Worm (Caenorhabditis elegans) whole organism, young adult: ENCODE measurements around the gene C52E2.4.
A peak's percentile ranks its signal among the peaks of the same experiment; 100 is the strongest.

Experiments
- B0261.1 ChIP-seq: sonication (generic microtip); optimal IDR thresholded peaks from 2 replicates; lab custom pipeline; 2016; ENCODE audit warnings: mild to moderate bottlenecking, missing genetic modification characterization, moderate library complexity, missing compliant biosample characterization
- F22D6.2 ChIP-seq: sonication (generic microtip); optimal IDR thresholded peaks from 2 replicates; lab custom pipeline; 2016; ENCODE audit warnings: mild to moderate bottlenecking, missing genetic modification characterization, missing compliant biosample characterization
- Y53F4B.3 ChIP-seq: fragments of 200-800 bp; sonication (Bioruptor generic); IDR thresholded peaks from 2 replicates; pipeline ENCODE4 v1.3.6; 2022; ENCODE audit warnings: missing genetic modification reagents, missing genetic modification characterization, missing compliant biosample characterization
- attf-6 ChIP-seq: fragments of 200-800 bp; sonication (Bioruptor generic); IDR thresholded peaks from 2 replicates; pipeline ENCODE4 v1.3.6; 2022; ENCODE audit warnings: missing genetic modification reagents, missing genetic modification characterization, missing compliant biosample characterization
- bed-1 ChIP-seq: fragments of 200-800 bp; sonication (Bioruptor generic); IDR thresholded peaks from 2 replicates; pipeline ENCODE4 v1.3.6; 2022; ENCODE audit warnings: missing genetic modification reagents, missing genetic modification characterization, missing compliant biosample characterization
- cebp-1 ChIP-seq, 2 experiments: fragments of 200-800 bp in 1 of 2; sonication (Bioruptor generic) in 1 of 2; sonication (generic microtip) in 1 of 2; IDR thresholded peaks in 1 of 2; optimal IDR thresholded peaks in 1 of 2; 2 replicates each; pipeline versions ENCODE4 v1.3.6 to Lab custom; 2017 to 2022; ENCODE audit warnings: missing compliant biosample characterization in 2 of 2, missing genetic modification characterization in 2 of 2, mild to moderate bottlenecking in 1 of 2, missing genetic modification reagents in 1 of 2, moderate library complexity in 1 of 2
- ceh-100 ChIP-seq: fragments of 200-800 bp; sonication (Bioruptor generic); IDR thresholded peaks from 2 replicates; pipeline ENCODE4 v1.3.6; 2022; ENCODE audit warnings: missing genetic modification reagents, missing genetic modification characterization, missing compliant biosample characterization
- ceh-40 ChIP-seq: fragments of 200-800 bp; sonication (Bioruptor generic); IDR thresholded peaks from 2 replicates; pipeline ENCODE4 v1.3.6; 2022; ENCODE audit warnings: missing genetic modification characterization, missing compliant biosample characterization
- ceh-91 ChIP-seq: fragments of 200-800 bp; sonication (Bioruptor generic); IDR thresholded peaks from 2 replicates; pipeline ENCODE4 v1.3.6; 2022; ENCODE audit warnings: missing genetic modification reagents, missing genetic modification characterization, missing compliant biosample characterization
- dpl-1 ChIP-seq: fragments of 150-350 bp; optimal IDR thresholded peaks from 2 replicates; lab custom pipeline; 2014; ENCODE audit warnings: missing biosample characterization, missing genetic modification reagents, missing genetic modification characterization
- efl-1 ChIP-seq: fragments of 150-350 bp; optimal IDR thresholded peaks from 2 replicates; lab custom pipeline; 2014; ENCODE audit warnings: missing biosample characterization, missing genetic modification reagents, missing genetic modification characterization
- hrde-1 ChIP-seq: sonication (generic microtip); optimal IDR thresholded peaks from 2 replicates; lab custom pipeline; 2016; ENCODE audit warnings: missing genetic modification characterization, mild to moderate bottlenecking, missing compliant biosample characterization, moderate library complexity, missing genotype, missing genetic modification reagents, borderline replicate concordance
- lag-1 ChIP-seq: fragments of 200-800 bp; sonication (Bioruptor generic); IDR thresholded peaks from 2 replicates; pipeline ENCODE4 v1.3.6; 2022; ENCODE audit warnings: missing genetic modification reagents, missing genetic modification characterization, missing compliant biosample characterization
- madf-3 ChIP-seq: fragments of 200-800 bp; sonication (Bioruptor generic); IDR thresholded peaks from 2 replicates; pipeline ENCODE4 v1.3.6; 2022; ENCODE audit warnings: missing genetic modification reagents, missing genetic modification characterization, missing compliant biosample characterization
- madf-8 ChIP-seq: fragments of 200-800 bp; sonication (Bioruptor generic); conservative IDR thresholded peaks from 2 replicates; pipeline ENCODE4 v1.3.6; 2022; ENCODE audit warnings: missing genetic modification reagents, missing genetic modification characterization, missing compliant biosample characterization
- mcd-1 ChIP-seq: fragments of 200-800 bp; sonication (Bioruptor generic); IDR thresholded peaks from 2 replicates; pipeline ENCODE4 v1.3.6; 2022; ENCODE audit warnings: missing genetic modification reagents, missing genetic modification characterization, missing compliant biosample characterization
- mel-28 ChIP-seq: sonication (generic microtip); optimal IDR thresholded peaks from 2 replicates; lab custom pipeline; 2016; ENCODE audit warnings: borderline replicate concordance, mild to moderate bottlenecking, missing genetic modification characterization, missing compliant biosample characterization
- mxl-1 ChIP-seq: sonication (generic microtip); optimal IDR thresholded peaks from 2 replicates; lab custom pipeline; 2016; ENCODE audit warnings: missing genetic modification characterization, missing compliant biosample characterization
- nfya-1 ChIP-seq: sonication (generic microtip); optimal IDR thresholded peaks from 2 replicates; lab custom pipeline; 2017; ENCODE audit warnings: antibody characterized with exemption, missing compliant biosample characterization, missing genetic modification characterization, borderline replicate concordance; ENCODE audit not compliant: insufficient read depth
- nhr-120 ChIP-seq: fragments of 200-800 bp; sonication (Bioruptor generic); IDR thresholded peaks from 2 replicates; pipeline ENCODE4 v1.3.6; 2022; ENCODE audit warnings: missing genetic modification characterization, missing compliant biosample characterization
- nhr-80 ChIP-seq: sonication (generic microtip); optimal IDR thresholded peaks from 2 replicates; lab custom pipeline; 2016; ENCODE audit warnings: missing genetic modification characterization, missing compliant biosample characterization
- snpc-3.4 ChIP-seq: sonication (generic microtip); optimal IDR thresholded peaks from 2 replicates; lab custom pipeline; 2017; ENCODE audit warnings: missing genetic modification characterization, mild to moderate bottlenecking, missing compliant biosample characterization, antibody characterized with exemption, moderate library complexity, missing genotype, missing genetic modification reagents
- snpc-4 ChIP-seq, 5 experiments: fragments of 150-350 bp in 1 of 5; sonication (generic microtip) in 4 of 5; optimal IDR thresholded peaks; 2 replicates each; lab custom pipeline; 2014 to 2018; ENCODE audit warnings: missing genetic modification characterization in 5 of 5, missing biosample characterization in 3 of 5, antibody characterized with exemption in 2 of 5, mild to moderate bottlenecking in 2 of 5, missing compliant biosample characterization in 2 of 5, missing genotype in 2 of 5, moderate library complexity in 2 of 5, missing genetic modification reagents in 1 of 5
- somi-1 ChIP-seq: fragments of 200-800 bp; sonication (Bioruptor generic); optimal IDR thresholded peaks from 2 replicates; lab custom pipeline; 2018; ENCODE audit warnings: mild to moderate bottlenecking, missing genetic modification characterization, missing compliant biosample characterization
- sptf-2 ChIP-seq: fragments of 200-800 bp; sonication (Bioruptor generic); optimal IDR thresholded peaks from 2 replicates; lab custom pipeline; 2018; ENCODE audit warnings: mild to moderate bottlenecking, missing genetic modification characterization, missing compliant biosample characterization
- unc-130 ChIP-seq: sonication (generic microtip); optimal IDR thresholded peaks from 2 replicates; lab custom pipeline; 2016; ENCODE audit warnings: missing genetic modification reagents, missing genetic modification characterization, missing compliant biosample characterization
- ztf-18 ChIP-seq: sonication (generic microtip); optimal IDR thresholded peaks from 2 replicates; lab custom pipeline; 2016; ENCODE audit warnings: missing genotype, mild to moderate bottlenecking, missing genetic modification characterization, missing compliant biosample characterization

Gene C52E2.4

DNA sequence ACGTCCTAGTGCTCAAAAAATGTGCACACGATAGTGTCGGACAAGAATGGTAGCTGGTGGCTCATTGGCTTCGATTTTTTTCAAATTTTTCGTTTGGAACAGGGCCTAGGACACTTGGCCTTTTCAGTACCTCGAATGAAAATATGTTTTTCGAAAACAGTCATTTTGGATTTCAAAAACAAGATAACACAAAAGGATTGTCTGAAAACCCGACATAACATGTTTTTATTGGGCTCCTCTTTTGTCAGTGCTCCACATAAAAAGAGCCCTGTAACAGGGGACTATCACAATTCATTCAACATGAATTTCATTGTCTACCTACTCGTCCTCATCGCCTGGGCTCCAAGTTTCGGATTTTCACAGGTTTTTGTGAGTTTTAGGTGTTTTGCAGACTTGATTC is 21.3 kb downstream of the C52E2.4 start, which contains the start of gene C16C4.17:
Gene C16C4.17, plus strand, starts transcription at position 301 of the 400 bp plus-strand sequence.
- TF ChIP-seq unc-130 (GFP tag; lab: Kevin White, UChicago) (no peak), cebp-1 (GFP tag; IDR thresholded peaks at IDR 0.05; lab: Robert Waterston, UW) (no peak), cebp-1 (tag; optimal IDR thresholded peaks at IDR 0.05; lab: Kevin White, UChicago) (no peak), sptf-2 (GFP tag; lab: Kevin White, UChicago) (no peak), mel-28 (tag; lab: Kevin White, UChicago) (no peak), bed-1 (GFP tag; lab: Robert Waterston, UW) (no peak), snpc-4 (GFP tag; optimal IDR thresholded peaks at IDR 0.05; lab: Kevin White, UChicago) (no peak), snpc-4 (tag; optimal IDR thresholded peaks at IDR 0.05; lab: Kevin White, UChicago) (no peak), ceh-91 (no peak), mxl-1 (tag; lab: Kevin White, UChicago) (no peak), somi-1 (no peak), ceh-40 (GFP tag; lab: Robert Waterston, UW) (no peak), snpc-3.4 (no peak), hrde-1 (no peak), ztf-18 (tag; lab: Kevin White, UChicago) (no peak), B0261.1 (no peak), Y53F4B.3 (GFP tag; lab: Robert Waterston, UW) (no peak), madf-8 (GFP tag; lab: Robert Waterston, UW) (no peak)
- TF ChIP-seq, all 124 proteins: peak for 0

DNA sequence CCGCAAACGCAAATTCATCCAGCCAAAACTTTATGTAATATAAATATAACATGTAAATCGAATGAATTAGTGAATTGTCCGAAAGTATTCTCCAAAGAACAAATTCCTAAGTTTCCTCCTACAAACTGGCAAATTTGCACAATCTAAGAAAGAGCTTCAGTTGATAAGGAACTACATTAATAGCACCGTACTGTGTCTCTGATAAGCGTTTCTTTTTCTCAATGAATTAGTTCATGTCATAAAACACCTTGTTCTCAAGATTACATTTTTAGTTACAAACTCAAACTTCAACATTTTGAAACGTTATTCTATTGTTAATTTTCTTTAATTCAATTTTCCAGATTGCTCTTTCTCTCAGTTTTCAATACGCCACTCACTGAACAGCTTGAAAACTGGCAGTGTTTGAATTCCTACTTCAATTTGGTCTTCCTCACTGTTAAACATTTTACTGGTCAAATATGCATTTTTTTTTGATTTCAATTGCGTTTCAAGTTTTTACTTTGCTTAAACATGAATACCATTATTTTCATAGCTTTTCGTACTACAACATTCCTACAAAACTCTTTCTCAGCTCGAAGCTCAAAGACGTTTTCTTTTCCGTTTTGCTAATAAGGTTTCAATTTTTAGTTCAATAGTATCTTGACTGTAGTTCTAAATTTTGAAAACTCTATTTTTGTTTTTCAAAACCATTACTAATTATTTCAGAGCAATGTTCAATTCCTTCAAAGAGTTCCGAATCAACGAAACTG is 22.9 kb downstream of the C52E2.4 start, which contains the start of gene math-15:
Gene math-15, plus strand, starts transcription at position 699 of the 749 bp plus-strand sequence.
- no peak for TF ChIP-seq mcd-1 (GFP tag; lab: Robert Waterston, UW)
- TF ChIP-seq nhr-80 (tag; lab: Kevin White, UChicago) = peak; percentile 26

DNA sequence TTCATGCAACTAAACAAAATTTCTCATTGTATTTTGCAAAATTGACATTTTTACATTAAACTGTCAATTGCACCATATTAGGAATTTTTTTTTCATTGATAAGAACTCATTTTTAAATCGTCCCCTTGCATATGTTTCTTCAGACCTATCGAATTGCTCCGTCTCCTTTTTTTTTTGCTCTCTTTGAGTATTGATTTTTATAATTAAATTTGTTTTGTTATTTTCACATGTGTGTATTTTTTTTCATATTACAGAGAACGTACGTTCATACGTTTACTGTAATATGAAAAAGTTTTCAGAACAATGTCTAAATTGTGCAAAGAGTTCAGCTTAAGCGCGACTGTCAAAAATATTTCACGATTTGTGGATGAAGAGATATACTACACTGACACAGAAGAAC is 26.2 kb downstream of the C52E2.4 start, which contains the start of gene math-14:
Gene math-14, plus strand, starts transcription at position 301 of the 400 bp plus-strand sequence.
- TF ChIP-seq nhr-80 (tag; lab: Kevin White, UChicago) (peak; percentile 49), ceh-100 (no peak)

DNA sequence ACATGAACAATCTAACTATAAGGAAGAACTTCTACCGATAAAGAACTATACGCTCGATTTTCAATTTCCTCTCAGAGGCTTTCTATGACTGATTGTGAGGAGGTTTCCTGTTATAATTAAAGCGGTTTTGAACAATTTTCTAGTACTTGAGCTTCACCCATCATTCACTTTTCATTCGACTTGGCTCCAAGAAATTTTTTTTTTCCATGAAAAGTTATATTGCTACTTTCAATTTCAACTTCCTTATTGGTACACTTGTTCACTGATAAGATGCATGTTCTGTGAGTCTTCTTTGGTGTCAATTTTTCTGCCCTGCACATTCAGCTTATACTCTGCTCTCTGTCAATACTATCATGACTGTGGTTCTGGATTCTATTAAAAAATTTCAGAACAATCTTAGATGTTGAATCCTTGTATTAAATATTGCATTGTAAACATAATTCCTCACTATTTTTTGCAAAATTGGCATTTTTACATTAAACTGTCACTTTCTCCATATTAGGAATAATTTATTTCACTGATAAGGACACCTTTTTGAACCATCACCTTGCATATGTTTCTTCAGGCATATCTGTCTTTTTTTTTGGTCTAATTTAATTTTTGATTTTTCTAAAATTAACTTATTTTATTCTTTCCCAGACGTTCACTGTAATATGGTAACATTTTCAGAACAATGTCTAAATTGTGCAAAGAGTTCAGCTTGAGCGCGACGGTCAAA is 28.1 kb downstream of the C52E2.4 start, which contains the start of gene math-10:
Gene math-10, plus strand, starts transcription at position 668 of the 718 bp plus-strand sequence.
- no peak for TF ChIP-seq madf-3 (GFP tag; lab: Robert Waterston, UW)
- no peak for TF ChIP-seq dpl-1 (GFP tag; lab: Kevin White, UChicago)
- TF ChIP-seq nhr-80 (tag; lab: Kevin White, UChicago) = peak; percentile 72

DNA sequence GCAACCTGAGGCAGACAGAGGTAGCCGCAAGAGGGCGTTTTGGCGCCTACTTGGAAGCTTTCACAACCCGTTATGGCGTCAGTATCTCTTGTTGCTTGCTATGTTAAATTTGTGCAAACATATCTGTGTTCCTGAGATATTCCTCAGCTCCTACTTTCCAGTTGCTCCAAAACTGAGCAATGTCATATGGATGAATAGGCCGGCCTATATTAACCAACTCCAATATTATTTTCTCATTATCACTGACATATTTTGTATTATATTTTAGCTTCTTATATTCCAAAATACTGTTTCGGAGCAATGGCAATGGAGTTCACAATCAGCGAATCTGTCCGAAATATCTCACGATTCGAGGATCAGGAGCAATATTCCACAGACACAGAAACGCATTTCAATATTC is 32.7 kb downstream of the C52E2.4 start, which contains the start of gene math-13:
Gene math-13, plus strand, starts transcription at position 301 of the 400 bp plus-strand sequence.
- no peak for TF ChIP-seq nfya-1
- no peak for TF ChIP-seq nhr-120 (GFP tag; lab: Robert Waterston, UW)
- no peak for TF ChIP-seq attf-6 (GFP tag; lab: Robert Waterston, UW)
- TF ChIP-seq mxl-1 (tag; lab: Kevin White, UChicago) = no peak
- no peak for TF ChIP-seq F22D6.2 (tag; lab: Kevin White, UChicago)
- TF ChIP-seq lag-1 = no peak
- TF ChIP-seq Y53F4B.3 (GFP tag; lab: Robert Waterston, UW) = no peak
- no peak for TF ChIP-seq efl-1 (GFP tag; lab: Kevin White, UChicago)
- no peak for TF ChIP-seq ceh-40 (GFP tag; lab: Robert Waterston, UW)
